Worm (Caenorhabditis elegans) whole organism, midembryonic: ENCODE results near the gene F14F3.5.
A peak's percentile ranks its signal among the peaks of the same experiment; 100 is the strongest.

Experiments used
- T22C8.4 ChIP-seq: fragments of 200-800 bp; sonication (Bioruptor generic); IDR thresholded peaks from 2 replicates; pipeline ENCODE4 v1.3.6; 2022; ENCODE audit warnings: missing genetic modification characterization, missing compliant biosample characterization
- cog-1 ChIP-seq: sonication (generic microtip); optimal IDR thresholded peaks from 2 replicates; lab custom pipeline; 2016; ENCODE audit warnings: missing genetic modification characterization, missing compliant biosample characterization
- flt-1 ChIP-seq: fragments of 200-800 bp; sonication (Bioruptor generic); IDR thresholded peaks from 2 replicates; pipeline ENCODE4 v1.3.6; 2022; ENCODE audit warnings: missing genetic modification characterization, missing compliant biosample characterization
- klf-2 ChIP-seq: fragments of 200-800 bp; sonication (Bioruptor generic); conservative IDR thresholded peaks from 2 replicates; pipeline ENCODE4 v1.3.6; 2022; ENCODE audit warnings: missing genetic modification reagents, missing genetic modification characterization, missing compliant biosample characterization
- med-1 ChIP-seq: sonication (generic microtip); optimal IDR thresholded peaks from 2 replicates; lab custom pipeline; 2017; ENCODE audit warnings: missing genetic modification characterization, mild to moderate bottlenecking, missing compliant biosample characterization, antibody characterized with exemption, missing genetic modification reagents; ENCODE audit not compliant: insufficient read depth
- ref-1 ChIP-seq: fragments of 200-800 bp; sonication (Bioruptor generic); conservative IDR thresholded peaks from 2 replicates; pipeline ENCODE4 v1.3.6; 2022; ENCODE audit warnings: missing genetic modification reagents, missing genetic modification characterization, missing compliant biosample characterization
- tab-1 ChIP-seq: fragments of 200-800 bp; sonication (Bioruptor generic); IDR thresholded peaks from 2 replicates; pipeline ENCODE4 v1.3.6; 2022; ENCODE audit warnings: missing genetic modification characterization, missing compliant biosample characterization
- ztf-23 ChIP-seq: fragments of 200-800 bp; sonication (Bioruptor generic); IDR thresholded peaks from 2 replicates; pipeline ENCODE4 v1.3.6; 2022; ENCODE audit warnings: missing genetic modification reagents, missing genetic modification characterization, missing compliant biosample characterization
- ztf-29 ChIP-seq: fragments of 200-800 bp; sonication (Bioruptor generic); IDR thresholded peaks from 2 replicates; pipeline ENCODE4 v1.3.6; 2022; ENCODE audit warnings: missing genetic modification reagents, missing genetic modification characterization, missing compliant biosample characterization

The F14F3.5 gene

DNA sequence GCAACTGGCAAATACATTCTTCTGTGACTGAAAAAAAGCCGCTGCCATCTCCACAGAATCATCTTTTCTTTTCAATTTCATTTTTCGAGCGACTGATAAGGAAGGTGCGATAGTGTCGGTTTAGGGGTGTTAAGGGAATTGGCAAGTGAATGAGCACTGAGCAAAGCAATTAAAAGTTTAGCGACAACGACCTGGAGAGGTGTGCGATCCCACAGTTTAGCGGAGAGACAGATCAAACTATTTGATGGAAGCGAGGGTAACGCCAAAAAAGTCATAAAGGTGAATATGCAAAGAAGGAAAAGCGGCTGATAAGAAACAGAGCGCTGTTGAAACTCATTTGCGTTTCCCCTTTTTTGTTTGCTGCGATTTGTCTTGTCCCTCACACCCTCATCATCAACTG is at the start of gene F14F3.5, which contains the start of gene slcf-1:
F14F3.5 (minus strand) TSS at position 234 of the 400 bp plus-strand sequence.
slcf-1 (plus strand) TSS at position 302 of the 400 bp plus-strand sequence.
- TF ChIP-seq klf-2 (GFP tag; lab: Robert Waterston, UW) (no peak), med-1 (no peak), flt-1 (GFP tag; lab: Robert Waterston, UW) (no peak)

- TF ChIP-seq tab-1 (GFP tag; lab: Robert Waterston, UW) (no peak), T22C8.4 (GFP tag; lab: Robert Waterston, UW) (no peak), flt-1 (GFP tag; lab: Robert Waterston, UW) (no peak), ref-1 (GFP tag; lab: Robert Waterston, UW) (no peak), ztf-29 (no peak), med-1 (no peak), cog-1 (tag; lab: Kevin White, UChicago) (no peak), klf-2 (GFP tag; lab: Robert Waterston, UW) (no peak), ztf-23 (no peak)
These were observed 47.8 kb upstream of the F14F3.5 start, which contains the start of gene nhx-5 for ce11 chrX:10576872-10577271. nhx-5 (plus strand) TSS chrX:10576953.

DNA sequence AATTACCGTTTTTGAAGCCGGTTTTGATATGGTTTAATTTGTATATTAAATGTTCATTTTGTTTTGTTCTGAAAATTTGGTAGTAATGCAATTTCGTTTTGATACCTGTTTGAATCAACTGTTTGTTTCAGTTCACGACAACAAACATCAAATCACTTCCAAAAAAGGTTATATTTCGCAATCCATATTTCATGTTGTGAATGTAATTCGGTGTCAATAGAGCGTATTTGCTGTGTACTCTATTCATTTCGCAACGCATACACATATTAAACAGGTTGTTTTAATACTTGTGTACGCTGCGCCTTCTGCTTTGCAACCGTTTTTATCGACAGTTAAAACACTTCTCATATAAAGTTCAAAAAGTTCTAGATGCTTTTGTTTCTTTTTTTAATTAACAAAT is 47.4 kb upstream of the F14F3.5 start:
- TF ChIP-seq klf-2 (GFP tag; lab: Robert Waterston, UW) (no peak), cog-1 (tag; lab: Kevin White, UChicago) (peak; percentile 14)

- TF ChIP-seq T22C8.4 (GFP tag; lab: Robert Waterston, UW) (no peak), tab-1 (GFP tag; lab: Robert Waterston, UW) (no peak)
These were observed 40.2 kb upstream of the F14F3.5 start, which contains the start of gene bet-2 for ce11 chrX:10569185-10569584. bet-2 (plus strand) TSS chrX:10569273.

- TF ChIP-seq ztf-23: peak; percentile 56
- peak; percentile 41; the same call in 1 of the 2 replicates for TF ChIP-seq ref-1 (GFP tag; lab: Robert Waterston, UW)
- peak; percentile 97 for TF ChIP-seq T22C8.4 (GFP tag; lab: Robert Waterston, UW)
- no peak for TF ChIP-seq klf-2 (GFP tag; lab: Robert Waterston, UW)
- peak; percentile 67; the same call in 1 of the 2 replicates for TF ChIP-seq tab-1 (GFP tag; lab: Robert Waterston, UW)
- peak; percentile 93 for TF ChIP-seq cog-1 (tag; lab: Kevin White, UChicago)
- peak; percentile 11 for TF ChIP-seq med-1
- peak; percentile 92 for TF ChIP-seq ztf-29
- TF ChIP-seq flt-1 (GFP tag; lab: Robert Waterston, UW): no peak
These were observed 39.5 kb upstream of the F14F3.5 start for ce11 chrX:10568385-10569149.

DNA sequence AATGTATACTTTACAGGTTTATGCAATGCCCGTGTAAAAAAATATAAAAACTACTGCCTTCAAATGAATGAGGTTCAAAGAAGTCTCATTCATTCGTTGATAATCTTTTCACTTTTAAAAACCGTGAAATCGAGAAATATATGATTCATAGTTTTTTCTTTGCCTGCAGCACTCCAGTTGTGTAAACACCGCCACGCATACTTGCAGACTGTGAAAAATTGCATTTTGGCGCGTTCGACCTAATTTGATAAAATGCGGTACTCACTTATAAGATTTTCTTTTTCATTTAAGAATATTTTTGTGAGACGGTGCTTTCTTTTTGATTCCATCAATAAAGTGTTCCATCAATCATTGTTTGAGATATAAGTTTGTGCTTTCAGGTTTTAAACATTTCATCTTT is 37.7 kb upstream of the F14F3.5 start:
- TF ChIP-seq ref-1 (GFP tag; lab: Robert Waterston, UW) (no peak), med-1 (no peak), ztf-23 (no peak), flt-1 (GFP tag; lab: Robert Waterston, UW) (no peak), cog-1 (tag; lab: Kevin White, UChicago) (no peak)

- TF ChIP-seq cog-1 (tag; lab: Kevin White, UChicago) (no peak), tab-1 (GFP tag; lab: Robert Waterston, UW) (no peak), med-1 (no peak), flt-1 (GFP tag; lab: Robert Waterston, UW) (no peak), ref-1 (GFP tag; lab: Robert Waterston, UW) (no peak), klf-2 (GFP tag; lab: Robert Waterston, UW) (no peak), ztf-23 (no peak), T22C8.4 (GFP tag; lab: Robert Waterston, UW) (no peak)
These were observed 30.2 kb upstream of the F14F3.5 start, which contains the start of gene F59F5.7 for ce11 chrX:10559203-10559602. F59F5.7 (plus strand) TSS chrX:10559503.

ce11 chrX:10556764-10557163 is 27.7 kb upstream of the F14F3.5 start:
- TF ChIP-seq tab-1 (GFP tag; lab: Robert Waterston, UW): no peak
- no peak for TF ChIP-seq flt-1 (GFP tag; lab: Robert Waterston, UW)
- TF ChIP-seq T22C8.4 (GFP tag; lab: Robert Waterston, UW): no peak
- TF ChIP-seq ztf-23: no peak
- TF ChIP-seq cog-1 (tag; lab: Kevin White, UChicago): no peak

- peak; percentile 65 for TF ChIP-seq T22C8.4 (GFP tag; lab: Robert Waterston, UW)
- peak; percentile 26; the same call in 1 of the 2 replicates for TF ChIP-seq tab-1 (GFP tag; lab: Robert Waterston, UW)
- no peak for TF ChIP-seq klf-2 (GFP tag; lab: Robert Waterston, UW)
- no peak for TF ChIP-seq med-1
- TF ChIP-seq ztf-23: peak; percentile 79
- peak; percentile 85 for TF ChIP-seq cog-1 (tag; lab: Kevin White, UChicago)
- peak; percentile 69 for TF ChIP-seq flt-1 (GFP tag; lab: Robert Waterston, UW)
These were observed 26.4 kb upstream of the F14F3.5 start, which contains the start of gene syd-2 for ce11 chrX:10555189-10555964. syd-2 (minus strand) TSS chrX:10555239.

- TF ChIP-seq med-1: no peak
- TF ChIP-seq tab-1 (GFP tag; lab: Robert Waterston, UW): no peak
- no peak for TF ChIP-seq ref-1 (GFP tag; lab: Robert Waterston, UW)
- TF ChIP-seq ztf-29: no peak
- no peak for TF ChIP-seq T22C8.4 (GFP tag; lab: Robert Waterston, UW)
- TF ChIP-seq flt-1 (GFP tag; lab: Robert Waterston, UW): no peak
- TF ChIP-seq cog-1 (tag; lab: Kevin White, UChicago): no peak
- no peak for TF ChIP-seq ztf-23
These were observed 24.0 kb upstream of the F14F3.5 start for ce11 chrX:10553048-10553447.
